Worm (Caenorhabditis elegans) whole organism, L3 larva: ENCODE measurements around the gene ddx-15.

Experiments used
- ceh-16 ChIP-seq: sonication (generic microtip); optimal IDR thresholded peaks from 2 replicates; lab custom pipeline; 2017; ENCODE audit warnings: missing biosample characterization, missing genetic modification characterization
- ceh-9 ChIP-seq: sonication (generic microtip); optimal IDR thresholded peaks from 2 replicates; lab custom pipeline; 2018; ENCODE audit warnings: missing biosample characterization, missing genetic modification characterization
- egl-27 ChIP-seq: sonication (generic microtip); optimal IDR thresholded peaks from 4 replicates; lab custom pipeline; 2017; ENCODE audit warnings: missing biosample characterization, missing genetic modification reagents, missing genetic modification characterization
- jun-1 ChIP-seq: fragments of 150-350 bp; optimal IDR thresholded peaks from 2 replicates; lab custom pipeline; 2014; ENCODE audit warnings: missing biosample characterization, missing genetic modification reagents, missing genetic modification characterization
- lin-15B ChIP-seq: fragments of 150-350 bp; optimal IDR thresholded peaks from 2 replicates; lab custom pipeline; 2014; ENCODE audit warnings: missing biosample characterization, missing genetic modification characterization
- nhr-23 ChIP-seq: fragments of 150-350 bp; optimal IDR thresholded peaks from 2 replicates; lab custom pipeline; 2014; ENCODE audit warnings: missing biosample characterization, missing genetic modification reagents, missing genetic modification characterization
- pqm-1 ChIP-seq: fragments of 150-350 bp; optimal IDR thresholded peaks from 2 replicates; lab custom pipeline; 2017; ENCODE audit warnings: missing biosample characterization, missing genetic modification characterization, inconsistent platforms
- skn-1 ChIP-seq: fragments of 150-350 bp; optimal IDR thresholded peaks from 2 replicates; lab custom pipeline; 2014; ENCODE audit warnings: missing biosample characterization, missing genetic modification characterization
- unc-62 ChIP-seq: fragments of 150-350 bp; sonication (generic microtip); optimal IDR thresholded peaks from 4 replicates; lab custom pipeline; 2014; ENCODE audit warnings: missing biosample characterization, missing genetic modification reagents, missing genetic modification characterization
- ztf-4 ChIP-seq: fragments of 150-350 bp; optimal IDR thresholded peaks from 2 replicates; lab custom pipeline; 2014; ENCODE audit warnings: missing biosample characterization, missing genetic modification characterization

- TF ChIP-seq egl-27 (tag; lab: Kevin White, UChicago), result no peak
- no peak for TF ChIP-seq nhr-23 (tag; lab: Kevin White, UChicago)
- no peak for TF ChIP-seq ceh-16
- TF ChIP-seq pqm-1, result no peak
- TF ChIP-seq unc-62 (GFP tag; lab: Kevin White, UChicago), result no peak
- no peak for TF ChIP-seq jun-1 (tag; lab: Kevin White, UChicago)
- TF ChIP-seq lin-15B, result no peak
- no peak for TF ChIP-seq skn-1 (tag; lab: Kevin White, UChicago)
- TF ChIP-seq ztf-4 (tag; lab: Kevin White, UChicago), result no peak
- no peak for TF ChIP-seq ceh-9
Measured at ce11 chrIII:5632426-5632976, 41.0 kb upstream of the ddx-15 start.
